Fruit fly (Drosophila melanogaster) whole organism, embryonic: ENCODE measurements around the gene CG15537.

ENCODE experiments used
- Abd-B ChIP-seq: fragments of 200-800 bp; sonication (Bioruptor generic); optimal IDR thresholded peaks from 2 replicates; lab custom pipeline; 2018; ENCODE audit warnings: missing biosample characterization, mild to moderate bottlenecking, missing genetic modification characterization, moderate library complexity
- Atf3 ChIP-seq: fragments of 200-800 bp; sonication (Bioruptor generic); optimal IDR thresholded peaks from 3 replicates; lab custom pipeline; 2016; ENCODE audit warnings: missing biosample characterization, missing genetic modification characterization
- Bteb2 ChIP-seq: fragments of 200-800 bp; sonication (Bioruptor generic); optimal IDR thresholded peaks from 2 replicates; lab custom pipeline; 2016; ENCODE audit warnings: missing biosample characterization, missing genetic modification characterization
- CG10543 ChIP-seq: fragments of 200-800 bp; sonication (Bioruptor generic); optimal IDR thresholded peaks from 3 replicates; lab custom pipeline; 2017; ENCODE audit warnings: missing biosample characterization, mild to moderate bottlenecking, missing genetic modification characterization, moderate library complexity
- CG11093 ChIP-seq: fragments of 200-800 bp; sonication (Bioruptor generic); IDR thresholded peaks from 3 replicates; pipeline ENCODE4 v1.3.6; 2022; ENCODE audit warnings: missing biosample characterization, missing genetic modification characterization
- CG12659 ChIP-seq: fragments of 200-800 bp; sonication (Bioruptor generic); optimal IDR thresholded peaks from 3 replicates; lab custom pipeline; 2017; ENCODE audit warnings: mild to moderate bottlenecking, missing biosample characterization, missing genetic modification reagents, missing genetic modification characterization
- CG13123 ChIP-seq: fragments of 200-800 bp; sonication (Bioruptor generic); optimal IDR thresholded peaks from 2 replicates; lab custom pipeline; 2016; ENCODE audit warnings: missing biosample characterization, missing genetic modification characterization
- CG13894 ChIP-seq: fragments of 200-800 bp; sonication (Bioruptor generic); optimal IDR thresholded peaks from 3 replicates; lab custom pipeline; 2018; ENCODE audit warnings: missing biosample characterization, mild to moderate bottlenecking, missing genetic modification characterization, moderate library complexity
- CG15696 ChIP-seq: fragments of 200-800 bp; sonication (Bioruptor generic); optimal IDR thresholded peaks from 2 replicates; lab custom pipeline; 2019; ENCODE audit warnings: missing biosample characterization, mild to moderate bottlenecking, missing genetic modification characterization, moderate library complexity
- CG1603 ChIP-seq: fragments of 200-800 bp; sonication (Bioruptor generic); optimal IDR thresholded peaks from 2 replicates; lab custom pipeline; 2019; ENCODE audit warnings: missing biosample characterization, mild to moderate bottlenecking, missing genetic modification characterization, moderate library complexity
- CG17612 ChIP-seq: fragments of 200-800 bp; sonication (Bioruptor generic); IDR thresholded peaks from 2 replicates; pipeline ENCODE4 v1.3.6; 2022; ENCODE audit warnings: missing biosample characterization, missing genetic modification characterization
- CG18764 ChIP-seq: fragments of 200-800 bp; sonication (Bioruptor generic); optimal IDR thresholded peaks from 3 replicates; lab custom pipeline; 2016; ENCODE audit warnings: missing biosample characterization, missing genetic modification characterization
- CG4328 ChIP-seq: fragments of 200-800 bp; sonication (Bioruptor generic); optimal IDR thresholded peaks from 3 replicates; lab custom pipeline; 2017; ENCODE audit warnings: missing biosample characterization, missing genetic modification reagents, missing genetic modification characterization
- CG6272 ChIP-seq: fragments of 200-800 bp; sonication (Bioruptor generic); IDR thresholded peaks from 2 replicates; pipeline ENCODE4 v1.3.6; 2022; ENCODE audit warnings: missing biosample characterization, missing genetic modification characterization
- CG7357 ChIP-seq: fragments of 200-800 bp; sonication (Bioruptor generic); IDR thresholded peaks from 3 replicates; pipeline ENCODE4 v1.3.6; 2022; ENCODE audit warnings: missing biosample characterization, missing genetic modification characterization
- CrebB ChIP-seq: fragments of 200-800 bp; sonication (Bioruptor generic); optimal IDR thresholded peaks from 3 replicates; lab custom pipeline; 2018; ENCODE audit warnings: missing biosample characterization, mild to moderate bottlenecking, missing genetic modification characterization
- Dip2 ChIP-seq: fragments of 200-800 bp; sonication (Bioruptor generic); IDR thresholded peaks from 2 replicates; pipeline ENCODE4 v1.3.6; 2022; ENCODE audit warnings: missing biosample characterization, missing genetic modification characterization
- Fer3 ChIP-seq: fragments of 200-800 bp; sonication (Bioruptor generic); optimal IDR thresholded peaks from 2 replicates; lab custom pipeline; 2018; ENCODE audit warnings: missing biosample characterization, mild to moderate bottlenecking, missing genetic modification characterization, moderate library complexity
- Gug ChIP-seq: fragments of 200-800 bp; sonication (Bioruptor generic); IDR thresholded peaks from 4 replicates; pipeline ENCODE4 v1.3.6; 2022; ENCODE audit warnings: missing biosample characterization, missing genetic modification characterization
- Hmr ChIP-seq: fragments of 200-800 bp; sonication (Bioruptor generic); optimal IDR thresholded peaks from 3 replicates; lab custom pipeline; 2017; ENCODE audit warnings: mild to moderate bottlenecking, missing biosample characterization, missing genetic modification reagents, missing genetic modification characterization
- NC2β ChIP-seq: fragments of 200-800 bp; sonication (Bioruptor generic); optimal IDR thresholded peaks from 2 replicates; lab custom pipeline; 2016; ENCODE audit warnings: missing biosample characterization, missing genetic modification characterization
- Pdp1 ChIP-seq, 2 experiments: fragments of 200-800 bp; sonication (Bioruptor generic); optimal IDR thresholded peaks; 3 replicates each; lab custom pipeline; 2016; ENCODE audit warnings: missing biosample characterization in 2 of 2, missing genetic modification characterization in 2 of 2, mild to moderate bottlenecking in 1 of 2, moderate library complexity in 1 of 2
- Poxn ChIP-seq: fragments of 200-800 bp; sonication (Bioruptor generic); IDR thresholded peaks from 2 replicates; pipeline ENCODE4 v1.3.6; 2022; ENCODE audit warnings: missing biosample characterization, missing genetic modification characterization
- Rx ChIP-seq: fragments of 200-800 bp; sonication (Bioruptor generic); IDR thresholded peaks from 2 replicates; pipeline ENCODE4 v1.3.6; 2022; ENCODE audit warnings: missing biosample characterization, missing genetic modification characterization
- Sin3A ChIP-seq: fragments of >200 bp; optimal IDR thresholded peaks from 2 replicates; lab custom pipeline; 2018
- Sox100B ChIP-seq: fragments of 200-800 bp; sonication (Bioruptor generic); optimal IDR thresholded peaks from 3 replicates; lab custom pipeline; 2018; ENCODE audit warnings: missing biosample characterization, mild to moderate bottlenecking, missing genetic modification characterization
- Vsx1 ChIP-seq: fragments of 200-800 bp; sonication (Bioruptor generic); optimal IDR thresholded peaks from 2 replicates; lab custom pipeline; 2017; ENCODE audit warnings: missing biosample characterization, mild to moderate bottlenecking, missing genetic modification characterization, missing genetic modification reagents
- ac ChIP-seq: fragments of 200-800 bp; sonication (Bioruptor generic); optimal IDR thresholded peaks from 3 replicates; lab custom pipeline; 2017; ENCODE audit warnings: missing biosample characterization, mild to moderate bottlenecking, missing genetic modification characterization
- ase ChIP-seq: fragments of 200-800 bp; sonication (Bioruptor generic); IDR thresholded peaks from 3 replicates; pipeline ENCODE4 v1.3.6; 2022; ENCODE audit warnings: missing biosample characterization, missing genetic modification characterization
- ash1 ChIP-seq: fragments of 200-800 bp; sonication (Bioruptor generic); optimal IDR thresholded peaks from 2 replicates; lab custom pipeline; 2018; ENCODE audit warnings: missing biosample characterization, mild to moderate bottlenecking, missing genetic modification characterization
- bcd ChIP-seq: fragments of 200-800 bp; sonication (Bioruptor generic); optimal IDR thresholded peaks from 2 replicates; lab custom pipeline; 2017; ENCODE audit warnings: missing biosample characterization, mild to moderate bottlenecking, missing genetic modification characterization
- cwo ChIP-seq: fragments of 200-800 bp; sonication (Bioruptor generic); optimal IDR thresholded peaks from 3 replicates; lab custom pipeline; 2017; ENCODE audit warnings: missing biosample characterization, missing genetic modification characterization, mild to moderate bottlenecking, moderate library complexity, missing genetic modification reagents
- da ChIP-seq: fragments of 200-800 bp; sonication (Bioruptor generic); optimal IDR thresholded peaks from 2 replicates; lab custom pipeline; 2016; ENCODE audit warnings: missing biosample characterization, missing genetic modification characterization
- fru ChIP-seq: fragments of >200 bp; optimal IDR thresholded peaks from 2 replicates; lab custom pipeline; 2017
- gem ChIP-seq: fragments of 200-800 bp; sonication (Bioruptor generic); optimal IDR thresholded peaks from 2 replicates; lab custom pipeline; 2019; ENCODE audit warnings: missing biosample characterization, mild to moderate bottlenecking, missing genetic modification characterization, moderate library complexity
- gro ChIP-seq: fragments of 200-800 bp; sonication (Bioruptor generic); optimal IDR thresholded peaks from 2 replicates; lab custom pipeline; 2016; ENCODE audit warnings: missing biosample characterization, missing genetic modification characterization
- gt ChIP-seq: fragments of 200-800 bp; sonication (Bioruptor generic); IDR thresholded peaks from 2 replicates; pipeline ENCODE4 v1.3.6; 2022; ENCODE audit warnings: missing biosample characterization, missing genetic modification characterization
- hkb ChIP-seq, 2 experiments: fragments of 200-800 bp in 1 of 2; fragments of >200 bp in 1 of 2; sonication (Bioruptor generic) in 1 of 2; IDR thresholded peaks in 1 of 2; optimal IDR thresholded peaks in 1 of 2; 2 replicates each; pipeline versions ENCODE4 v1.3.6 to Lab custom; 2017 to 2022; ENCODE audit warnings: missing biosample characterization in 1 of 2, missing genetic modification characterization in 1 of 2
- inv ChIP-seq: fragments of 200-800 bp; sonication (Bioruptor generic); IDR thresholded peaks from 2 replicates; pipeline ENCODE4 v1.3.6; 2022; ENCODE audit warnings: missing biosample characterization, missing genetic modification characterization; ENCODE audit not compliant: partially characterized antibody
- mirr ChIP-seq: fragments of 200-800 bp; sonication (Bioruptor generic); optimal IDR thresholded peaks from 3 replicates; lab custom pipeline; 2018; ENCODE audit warnings: missing biosample characterization, mild to moderate bottlenecking, missing genetic modification characterization
- otp ChIP-seq: fragments of 200-800 bp; sonication (Bioruptor generic); IDR thresholded peaks from 3 replicates; pipeline ENCODE4, ENCODE4 v1.3.6; 2022; ENCODE audit warnings: missing biosample characterization, missing genetic modification characterization
- p53 ChIP-seq: fragments of 200-800 bp; sonication (Bioruptor generic); optimal IDR thresholded peaks from 2 replicates; lab custom pipeline; 2016; ENCODE audit warnings: missing biosample characterization, missing genetic modification characterization
- pfk ChIP-seq: fragments of 200-800 bp; sonication (Bioruptor generic); optimal IDR thresholded peaks from 2 replicates; lab custom pipeline; 2018; ENCODE audit warnings: missing biosample characterization, mild to moderate bottlenecking, missing genetic modification characterization, moderate library complexity
- pum ChIP-seq: fragments of 200-800 bp; sonication (Bioruptor generic); optimal IDR thresholded peaks from 2 replicates; lab custom pipeline; 2016; ENCODE audit warnings: missing biosample characterization, missing genetic modification characterization
- ranshi ChIP-seq: fragments of 200-800 bp; sonication (Bioruptor generic); IDR thresholded peaks from 2 replicates; pipeline ENCODE4 v1.3.6; 2022; ENCODE audit warnings: missing biosample characterization, missing genetic modification characterization
- scrt ChIP-seq: fragments of 200-800 bp; sonication (Bioruptor generic); optimal IDR thresholded peaks from 2 replicates; lab custom pipeline; 2018; ENCODE audit warnings: missing biosample characterization, mild to moderate bottlenecking, missing genetic modification characterization, moderate library complexity
- tna ChIP-seq: fragments of 200-800 bp; sonication (Bioruptor generic); IDR thresholded peaks from 2 replicates; pipeline ENCODE4 v1.3.6; 2022; ENCODE audit warnings: missing biosample characterization, missing genetic modification characterization; ENCODE audit not compliant: partially characterized antibody
- trem ChIP-seq: fragments of 200-800 bp; optimal IDR thresholded peaks from 3 replicates; lab custom pipeline; 2019; ENCODE audit warnings: missing biosample characterization, mild to moderate bottlenecking, missing genetic modification characterization, moderate library complexity
- trh ChIP-seq: fragments of 200-800 bp; sonication (Bioruptor generic); optimal IDR thresholded peaks from 2 replicates; lab custom pipeline; 2016; ENCODE audit warnings: missing biosample characterization, missing genetic modification characterization
- z ChIP-seq: fragments of 200-800 bp; sonication (Bioruptor generic); IDR thresholded peaks from 3 replicates; pipeline ENCODE4 v1.3.6; 2022; ENCODE audit warnings: missing biosample characterization, missing genetic modification characterization

CG15537 gene

dm6 chr3R:30413795-30414194 lies 29.6 kb downstream of the CG15537 start (continued):
- TF ChIP-seq CG17612 (GFP tag; lab: Robert Waterston, UW): peak; percentile 39; the same call in 1 of the 2 replicates
- peak; percentile 27 for TF ChIP-seq cwo
- TF ChIP-seq CG15696 (tag; lab: Kevin White, UChicago): no peak
- TF ChIP-seq CG13123 (GFP tag; lab: Kevin White, UChicago): no peak
- TF ChIP-seq Rx (GFP tag; lab: Robert Waterston, UW): no peak
- TF ChIP-seq CG7357: peak; percentile 53; the same call in 1 of the 3 replicates
- peak; percentile 12 for TF ChIP-seq trem
- no peak for TF ChIP-seq tna
- no peak for TF ChIP-seq da (GFP tag; lab: Kevin White, UChicago)
- no peak for TF ChIP-seq z (GFP tag; lab: Robert Waterston, UW)
- no peak for TF ChIP-seq gt (GFP tag; lab: Robert Waterston, UW)
- no peak for TF ChIP-seq mirr
- TF ChIP-seq CG12659: peak; percentile 20
- peak; percentile 44 for TF ChIP-seq CG18764 (GFP tag; lab: Kevin White, UChicago)
- no peak for TF ChIP-seq gro
- no peak for TF ChIP-seq CG4328 (GFP tag; lab: Kevin White, UChicago)
- TF ChIP-seq Gug (GFP tag; lab: Robert Waterston, UW): 0 out of 4 replicates have a peak, but pooled peaks have one; percentile 1
- TF ChIP-seq CG1603: peak; percentile 81
- no peak for TF ChIP-seq ash1 (GFP tag; lab: Kevin White, UChicago)
- TF ChIP-seq Atf3: peak; percentile 37
- TF ChIP-seq CG10543 (GFP tag; lab: Kevin White, UChicago): no peak
- no peak for TF ChIP-seq inv (GFP tag; lab: Robert Waterston, UW)
- no peak for TF ChIP-seq CG13894 (tag; lab: Kevin White, UChicago)
- peak in 1 of 2 experiments; percentile 61 for TF ChIP-seq Pdp1 (GFP tag; optimal IDR thresholded peaks at IDR 0.05; lab: Kevin White, UChicago)
- no peak for TF ChIP-seq NC2β (GFP tag; lab: Kevin White, UChicago)
- peak; percentile 38 for TF ChIP-seq Fer3
- TF ChIP-seq bcd: peak; percentile 31
- TF ChIP-seq CrebB (tag; lab: Kevin White, UChicago): no peak
- TF ChIP-seq pum (GFP tag; lab: Kevin White, UChicago): peak; percentile 12
- TF ChIP-seq CG11093 (GFP tag; lab: Robert Waterston, UW): peak; percentile 20; the same call in 1 of the 3 replicates
- TF ChIP-seq scrt (GFP tag; lab: Kevin White, UChicago): peak; percentile 20
- TF ChIP-seq CG6272 (GFP tag; lab: Robert Waterston, UW): peak; percentile 38; the same call in 1 of the 2 replicates
- peak; percentile 9 for TF ChIP-seq Abd-B (GFP tag; lab: Kevin White, UChicago)
- TF ChIP-seq pfk: no peak
- TF ChIP-seq fru (lab: Kevin White, UChicago): no peak
- TF ChIP-seq Dip2 (GFP tag; lab: Robert Waterston, UW): no peak
- no peak for TF ChIP-seq ac (GFP tag; lab: Kevin White, UChicago)
- TF ChIP-seq Bteb2 (GFP tag; lab: Kevin White, UChicago): no peak
- TF ChIP-seq trh (GFP tag; lab: Kevin White, UChicago): no peak
- no peak for TF ChIP-seq hkb (optimal IDR thresholded peaks at IDR 0.05; lab: Kevin White, UChicago)
- peak; percentile 74 for TF ChIP-seq hkb (GFP tag; IDR thresholded peaks at IDR 0.05; lab: Robert Waterston, UW)
- peak; percentile 63; the same call in 1 of the 2 replicates for TF ChIP-seq ranshi (GFP tag; lab: Robert Waterston, UW)
- no peak for TF ChIP-seq Poxn (GFP tag; lab: Robert Waterston, UW)
- TF ChIP-seq p53: no peak
- TF ChIP-seq Vsx1 (GFP tag; lab: Kevin White, UChicago): peak; percentile 45
- TF ChIP-seq otp: peak; percentile 71; the same call in 2 of the 3 replicates
- peak; percentile 28 for TF ChIP-seq Hmr (GFP tag; lab: Kevin White, UChicago)
- peak; percentile 41; the same call in 1 of the 3 replicates for TF ChIP-seq ase (GFP tag; lab: Robert Waterston, UW)
- peak; percentile 70 for TF ChIP-seq gem (tag; lab: Kevin White, UChicago)
- peak; percentile 45 for TF ChIP-seq Sox100B
- no peak for TF ChIP-seq Sin3A (lab: Kevin White, UChicago)
